Fruit fly (Drosophila melanogaster): Measurements from ENCODE around the gene Graf.

Gene Graf

DNA sequence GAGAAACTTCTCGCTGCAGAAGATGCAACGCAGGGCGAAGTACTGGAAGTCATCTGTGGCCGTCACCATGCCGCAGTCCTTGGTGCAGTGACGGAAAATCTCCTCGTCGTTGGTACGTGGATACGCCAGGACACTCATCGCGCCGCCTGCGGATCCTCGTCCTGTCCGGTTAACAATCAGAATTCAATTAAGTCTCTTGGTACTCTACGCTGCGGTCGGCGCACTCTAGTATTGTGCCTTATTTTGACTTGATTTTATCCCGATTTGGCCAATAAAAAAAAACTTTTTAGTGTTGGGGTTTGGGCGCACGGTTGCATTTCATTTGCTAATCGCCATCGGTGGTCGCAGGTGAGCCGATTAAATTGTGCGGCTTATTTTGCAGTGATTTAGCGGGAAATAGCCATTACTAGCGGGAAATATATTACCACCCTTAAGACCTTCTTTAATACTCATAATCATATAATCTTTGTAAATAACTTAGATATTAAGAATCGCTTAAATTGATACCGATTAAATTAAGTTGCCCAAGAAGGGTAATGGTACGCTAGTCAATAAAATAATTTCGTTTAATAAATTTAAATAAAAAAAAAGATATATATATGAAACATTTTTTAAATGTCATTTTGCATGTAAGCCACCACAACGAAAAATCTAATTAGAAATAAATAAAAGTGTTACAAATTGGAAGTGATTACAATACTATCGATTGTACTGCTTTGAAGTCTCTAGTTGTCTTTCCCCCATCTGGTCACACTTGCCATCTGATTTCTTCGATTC, 14.4 kb downstream of the Graf start, which contains the start of the genes CG8944 and CCT6 (continued):
- TF ChIP-seq CG10654 (GFP tag; optimal IDR thresholded peaks at IDR 0.05) (no peak), CG11093 (GFP tag; IDR thresholded peaks at IDR 0.05) (no peak), CG1603 (tag; optimal IDR thresholded peaks at IDR 0.05) (peak; percentile 20), corto (GFP tag; optimal IDR thresholded peaks at IDR 0.05) (no peak), Sox102F (GFP tag; optimal IDR thresholded peaks at IDR 0.05) (no peak), NK7.1 (GFP tag; optimal IDR thresholded peaks at IDR 0.05) (no peak), unc-4 (GFP tag; IDR thresholded peaks at IDR 0.05; ENCODE audit: partially characterized antibody) (peak; percentile 18; the same call in 1 of the 2 replicates), CG32532 (GFP tag; IDR thresholded peaks at IDR 0.05) (0 out of 2 replicates have a peak, but pooled peaks have one; percentile 38), CG30020 (tag; optimal IDR thresholded peaks at IDR 0.05) (peak; percentile 4), Deaf1 (tag; optimal IDR thresholded peaks at IDR 0.05) (no peak), CG32772 (GFP tag; IDR thresholded peaks at IDR 0.05) (0 out of 2 replicates have a peak, but pooled peaks have one; percentile 34), MBD-R2 (GFP tag; IDR thresholded peaks at IDR 0.05) (peak; percentile 52), sqz (GFP tag; optimal IDR thresholded peaks at IDR 0.05) (no peak), Adf1 (GFP tag; IDR thresholded peaks at IDR 0.05) (no peak), gem (tag; optimal IDR thresholded peaks at IDR 0.05) (no peak), nau (GFP tag; optimal IDR thresholded peaks at IDR 0.05) (no peak), CG16863 (GFP tag; optimal IDR thresholded peaks at IDR 0.05) (no peak), D19A (tag; optimal IDR thresholded peaks at IDR 0.05) (peak; percentile 17), Elba2 (GFP tag; optimal IDR thresholded peaks at IDR 0.05) (no peak), tap (tag; optimal IDR thresholded peaks at IDR 0.05) (no peak), insv (GFP tag; optimal IDR thresholded peaks at IDR 0.05) (peak in 1 of 2 experiments; percentile 93), HLH4C (GFP tag; IDR thresholded peaks at IDR 0.05; ENCODE audit: partially characterized antibody) (peak; percentile 50; the same call in 1 of the 3 replicates), CG34224 (GFP tag; IDR thresholded peaks at IDR 0.05; ENCODE audit: partially characterized antibody) (0 out of 3 replicates have a peak, but pooled peaks have one; percentile 24), bab2 (GFP tag; optimal IDR thresholded peaks at IDR 0.05) (no peak), CG6854 (GFP tag; optimal IDR thresholded peaks at IDR 0.05) (no peak), peb (GFP tag; IDR thresholded peaks at IDR 0.05) (no peak), D (optimal IDR thresholded peaks at IDR 0.05) (no peak), D (GFP tag; optimal IDR thresholded peaks at IDR 0.05) (no peak), CG4617 (GFP tag; optimal IDR thresholded peaks at IDR 0.05; ENCODE audit: borderline replicate concordance) (peak; percentile 21), CG12391 (tag; optimal IDR thresholded peaks at IDR 0.05) (peak; percentile 59), CG4424 (GFP tag; optimal IDR thresholded peaks at IDR 0.05) (peak; percentile 1), otp (GFP tag; IDR thresholded peaks at IDR 0.05) (no peak), HHEX (GFP tag; optimal IDR thresholded peaks at IDR 0.05) (no peak), CG14050 (GFP tag; IDR thresholded peaks at IDR 0.05) (no peak), Scr (GFP tag; IDR thresholded peaks at IDR 0.05; ENCODE audit: partially characterized antibody) (peak; percentile 57), CG6689 (GFP tag; IDR thresholded peaks at IDR 0.05) (0 out of 2 replicates have a peak, but pooled peaks have one; percentile 6), amos (GFP tag; IDR thresholded peaks at IDR 0.05; ENCODE audit: partially characterized antibody) (peak; percentile 49), grau (tag; optimal IDR thresholded peaks at IDR 0.05) (peak; percentile 1), Eip74EF (GFP tag; optimal IDR thresholded peaks at IDR 0.05) (no peak), Ets65A (GFP tag) (peak; percentile 81), CG7963 (GFP tag; IDR thresholded peaks at IDR 0.05; ENCODE audit: partially characterized antibody) (peak; percentile 17; the same call in 1 of the 3 replicates), CG15011 (GFP tag; optimal IDR thresholded peaks at IDR 0.05) (no peak), Sry-δ (GFP tag; optimal IDR thresholded peaks at IDR 0.05) (peak; percentile 69), CG8765 (GFP tag; IDR thresholded peaks at IDR 0.05) (no peak), sens-2 (GFP tag; IDR thresholded peaks at IDR 0.05) (0 out of 2 replicates have a peak, but pooled peaks have one; percentile 12), fd3F (GFP tag; optimal IDR thresholded peaks at IDR 0.05) (no peak), CG3838 (GFP tag; optimal IDR thresholded peaks at IDR 0.05) (no peak), CG13287 (GFP tag; IDR thresholded peaks at IDR 0.05; ENCODE audit: partially characterized antibody) (0 out of 2 replicates have a peak, but pooled peaks have one; percentile 28)
